Fruit fly (Drosophila melanogaster): Measurements from ENCODE around the gene Est-P.
A peak's percentile ranks its signal among the peaks of the same experiment; 100 is the strongest.

The Est-P gene

dm6 chr3L:12190433-12190832 lies at the start of gene Est-P:
Gene Est-P, plus strand, starts transcription at chr3L:12190733.
- TF ChIP-seq D1 (tag; optimal IDR thresholded peaks at IDR 0.05) (no peak), CG10348 (GFP tag; IDR thresholded peaks at IDR 0.05) (no peak), CG14655 (GFP tag; optimal IDR thresholded peaks at IDR 0.05) (no peak), gl (tag; optimal IDR thresholded peaks at IDR 0.05) (no peak), Snoo (tag; optimal IDR thresholded peaks at IDR 0.05) (no peak), CG34367 (tag; optimal IDR thresholded peaks at IDR 0.05) (no peak), CG13204 (GFP tag; optimal IDR thresholded peaks at IDR 0.05) (no peak), EcR (GFP tag; optimal IDR thresholded peaks at IDR 0.05) (no peak), fd96Ca (GFP tag; IDR thresholded peaks at IDR 0.05) (no peak), Pif1A (GFP tag; optimal IDR thresholded peaks at IDR 0.05) (no peak), CG8301 (tag; optimal IDR thresholded peaks at IDR 0.05) (no peak), Pif1B (GFP tag; optimal IDR thresholded peaks at IDR 0.05) (no peak), CG12605 (GFP tag; IDR thresholded peaks at IDR 0.05) (no peak), CG8159 (tag; optimal IDR thresholded peaks at IDR 0.05) (no peak), CG17806 (tag; optimal IDR thresholded peaks at IDR 0.05) (no peak), Ets98B (GFP tag; IDR thresholded peaks at IDR 0.05) (no peak), rn (GFP tag; IDR thresholded peaks at IDR 0.05) (no peak), CG4496 (GFP tag; IDR thresholded peaks at IDR 0.05) (no peak), CG9948 (tag; optimal IDR thresholded peaks at IDR 0.05) (no peak)

dm6 chr3L:12145709-12146694 lies 44.5 kb upstream of the Est-P start, which contains the start of the genes eIF3l and Nrx-IV:
Gene eIF3l, minus strand, starts transcription at chr3L:12146097.
Gene Nrx-IV, plus strand, starts transcription at chr3L:12146519.
- TF ChIP-seq CG34367 (tag; optimal IDR thresholded peaks at IDR 0.05) (no peak), CG14655 (GFP tag; optimal IDR thresholded peaks at IDR 0.05) (no peak), Snoo (tag; optimal IDR thresholded peaks at IDR 0.05) (no peak), CG4496 (GFP tag; IDR thresholded peaks at IDR 0.05) (0 out of 3 replicates have a peak, but pooled peaks have one; percentile 16)

DNA sequence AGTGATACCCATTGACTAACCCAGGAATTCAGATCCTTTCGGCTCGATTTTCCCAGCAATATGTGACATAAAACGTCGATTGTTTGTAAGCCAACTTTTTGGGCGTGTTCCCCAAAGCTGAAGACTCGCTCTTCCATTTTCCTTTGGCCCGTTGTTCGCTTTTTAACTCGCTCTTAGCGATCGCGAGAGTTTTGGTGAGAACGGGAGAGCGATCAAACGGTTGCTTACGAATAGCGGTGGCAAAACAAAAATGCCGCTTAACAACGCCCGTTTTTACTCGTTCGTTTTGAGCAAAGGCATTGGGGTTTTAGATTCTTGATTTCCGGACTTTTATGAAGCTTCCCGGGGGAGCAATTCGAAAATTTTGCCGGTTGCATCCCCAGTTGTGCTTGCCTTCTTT lies 43.6 kb upstream of the Est-P start:
- TF ChIP-seq CG9948 (tag; optimal IDR thresholded peaks at IDR 0.05) (no peak), CG4496 (GFP tag; IDR thresholded peaks at IDR 0.05) (no peak), CG32121 (GFP tag; IDR thresholded peaks at IDR 0.05) (no peak), gl (tag; optimal IDR thresholded peaks at IDR 0.05) (no peak), CG13204 (GFP tag; optimal IDR thresholded peaks at IDR 0.05) (no peak), CG8301 (tag; optimal IDR thresholded peaks at IDR 0.05) (no peak), Ets98B (GFP tag; IDR thresholded peaks at IDR 0.05) (no peak), CG14655 (GFP tag; optimal IDR thresholded peaks at IDR 0.05) (no peak), D1 (tag; optimal IDR thresholded peaks at IDR 0.05) (no peak), EcR (GFP tag; optimal IDR thresholded peaks at IDR 0.05) (no peak), Pif1B (GFP tag; optimal IDR thresholded peaks at IDR 0.05) (no peak), CG34367 (tag; optimal IDR thresholded peaks at IDR 0.05) (no peak), Pif1A (GFP tag; optimal IDR thresholded peaks at IDR 0.05) (no peak), fd96Ca (GFP tag; IDR thresholded peaks at IDR 0.05) (no peak), CG15710 (tag; optimal IDR thresholded peaks at IDR 0.05) (no peak), CG10348 (GFP tag; IDR thresholded peaks at IDR 0.05) (no peak), CG8159 (tag; optimal IDR thresholded peaks at IDR 0.05) (no peak), rn (GFP tag; IDR thresholded peaks at IDR 0.05) (no peak), Snoo (tag; optimal IDR thresholded peaks at IDR 0.05) (no peak), CG12605 (GFP tag; IDR thresholded peaks at IDR 0.05) (no peak)

DNA sequence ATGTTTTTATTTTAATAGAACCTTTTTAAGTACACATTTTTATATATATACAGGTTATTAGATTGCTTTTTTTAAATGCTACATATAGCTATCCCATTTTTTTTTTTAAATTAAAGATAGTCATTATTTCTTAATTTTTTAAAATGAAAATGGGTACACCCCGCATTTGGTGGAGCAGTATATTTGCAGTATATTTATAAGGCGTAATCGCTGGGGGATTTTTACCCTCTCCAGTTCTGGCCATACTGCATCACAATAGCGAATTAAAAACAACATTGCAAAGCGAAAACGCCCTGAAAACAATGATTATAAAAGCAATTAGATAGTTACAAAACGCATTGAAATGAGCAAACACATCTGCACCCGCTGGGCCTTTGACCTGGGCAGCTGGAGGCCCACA lies 41.5 kb upstream of the Est-P start, which contains the start of gene CG32099:
CG32099 (plus strand) TSS at position 250 of the 400 bp plus-strand sequence.
- TF ChIP-seq CG12605 (GFP tag; IDR thresholded peaks at IDR 0.05) (no peak), Pif1A (GFP tag; optimal IDR thresholded peaks at IDR 0.05) (no peak), CG4496 (GFP tag; IDR thresholded peaks at IDR 0.05) (no peak), EcR (GFP tag; optimal IDR thresholded peaks at IDR 0.05) (no peak), CG8301 (tag; optimal IDR thresholded peaks at IDR 0.05) (no peak), CG17806 (tag; optimal IDR thresholded peaks at IDR 0.05) (no peak), gl (tag; optimal IDR thresholded peaks at IDR 0.05) (no peak), CG9948 (tag; optimal IDR thresholded peaks at IDR 0.05) (no peak), CG34367 (tag; optimal IDR thresholded peaks at IDR 0.05) (no peak), CG14655 (GFP tag; optimal IDR thresholded peaks at IDR 0.05) (no peak), Snoo (tag; optimal IDR thresholded peaks at IDR 0.05) (no peak), D1 (tag; optimal IDR thresholded peaks at IDR 0.05) (no peak)

- TF ChIP-seq CG8159 (tag; optimal IDR thresholded peaks at IDR 0.05): no peak
- no peak for TF ChIP-seq CG8301 (tag; optimal IDR thresholded peaks at IDR 0.05)
- no peak for TF ChIP-seq CG32121 (GFP tag; IDR thresholded peaks at IDR 0.05)
- no peak for TF ChIP-seq CG4496 (GFP tag; IDR thresholded peaks at IDR 0.05)
- TF ChIP-seq Pif1B (GFP tag; optimal IDR thresholded peaks at IDR 0.05): no peak
- no peak for TF ChIP-seq fd96Ca (GFP tag; IDR thresholded peaks at IDR 0.05)
- no peak for TF ChIP-seq Ets98B (GFP tag; IDR thresholded peaks at IDR 0.05)
- TF ChIP-seq CG9948 (tag; optimal IDR thresholded peaks at IDR 0.05): no peak
Observed at dm6 chr3L:12162156-12162682, 28.3 kb upstream of the Est-P start.

DNA sequence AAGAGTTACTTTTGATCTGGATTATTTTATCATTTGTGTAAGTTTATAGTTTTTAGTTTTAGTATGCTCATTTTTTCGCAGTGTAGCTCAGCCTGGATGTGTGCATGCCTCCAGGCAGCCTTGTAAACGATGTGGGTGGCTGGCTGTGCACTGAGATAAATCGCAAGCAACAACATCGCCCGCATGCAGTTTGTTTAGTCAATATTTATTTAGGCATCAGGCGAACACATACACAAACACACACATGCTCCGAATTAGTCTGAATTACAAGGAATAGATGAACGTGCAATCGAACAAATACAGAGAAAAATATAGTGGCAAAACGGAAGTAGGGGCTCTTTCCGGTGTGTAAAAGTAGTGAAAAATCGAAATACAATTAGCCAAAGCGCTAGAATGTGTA lies 27.5 kb upstream of the Est-P start:
- TF ChIP-seq rn (GFP tag; IDR thresholded peaks at IDR 0.05) (no peak), CG15710 (tag; optimal IDR thresholded peaks at IDR 0.05) (no peak), Snoo (tag; optimal IDR thresholded peaks at IDR 0.05) (no peak), CG32121 (GFP tag; IDR thresholded peaks at IDR 0.05) (no peak), CG4496 (GFP tag; IDR thresholded peaks at IDR 0.05) (peak; percentile 52; the same call in 2 of the 3 replicates), CG13204 (GFP tag; optimal IDR thresholded peaks at IDR 0.05) (no peak), CG14655 (GFP tag; optimal IDR thresholded peaks at IDR 0.05) (no peak), Pif1A (GFP tag; optimal IDR thresholded peaks at IDR 0.05) (no peak), CG34367 (tag; optimal IDR thresholded peaks at IDR 0.05) (no peak), Pif1B (GFP tag; optimal IDR thresholded peaks at IDR 0.05) (no peak), CG8159 (tag; optimal IDR thresholded peaks at IDR 0.05) (no peak), gl (tag; optimal IDR thresholded peaks at IDR 0.05) (no peak), CG10348 (GFP tag; IDR thresholded peaks at IDR 0.05) (no peak), CG17806 (tag; optimal IDR thresholded peaks at IDR 0.05) (no peak), Ets98B (GFP tag; IDR thresholded peaks at IDR 0.05) (0 out of 2 replicates have a peak, but pooled peaks have one; percentile 14), D1 (tag; optimal IDR thresholded peaks at IDR 0.05) (no peak)

All from whole organism, pupa.